Worm (Caenorhabditis elegans): ENCODE data around the gene pvf-1.

Gene pvf-1

ce11 chrIII:1852126-1852717 lies 28.1 kb upstream of the pvf-1 start:
- TF ChIP-seq ama-1 (optimal IDR thresholded peaks at IDR 0.05) (no peak), ceh-36 (tag; optimal IDR thresholded peaks at IDR 0.05) (no peak), ceh-13 (GFP tag; optimal IDR thresholded peaks at IDR 0.05) (no peak)

- no peak for TF ChIP-seq hmbx-1 (tag; optimal IDR thresholded peaks at IDR 0.05)
- no peak for TF ChIP-seq B0310.2 (tag; optimal IDR thresholded peaks at IDR 0.05)
- TF ChIP-seq scrt-1 (GFP tag; IDR thresholded peaks at IDR 0.05): no peak
- no peak for TF ChIP-seq tra-4 (tag; optimal IDR thresholded peaks at IDR 0.05)
Measured at ce11 chrIII:1848747-1849146, 24.6 kb upstream of the pvf-1 start, which contains the start of gene pqn-82. Gene pqn-82, plus strand, starts transcription at chrIII:1849047.

ce11 chrIII:1833984-1834563 lies 10.0 kb upstream of the pvf-1 start, which contains the start of gene rexd-1:
Gene rexd-1, plus strand, starts transcription at chrIII:1834513.
- no peak for TF ChIP-seq ceh-36 (tag; optimal IDR thresholded peaks at IDR 0.05)
- TF ChIP-seq pes-1 (GFP tag; IDR thresholded peaks at IDR 0.05): no peak
- no peak for TF ChIP-seq hnd-1 (tag; optimal IDR thresholded peaks at IDR 0.05)
- TF ChIP-seq hmg-4 (GFP tag; optimal IDR thresholded peaks at IDR 0.05): no peak
- TF ChIP-seq sea-1 (GFP tag; conservative IDR thresholded peaks at IDR 0.05): no peak
- TF ChIP-seq flt-1 (GFP tag; IDR thresholded peaks at IDR 0.05): no peak
- TF ChIP-seq tbx-11 (GFP tag; IDR thresholded peaks at IDR 0.05): no peak
- TF ChIP-seq ama-1 (optimal IDR thresholded peaks at IDR 0.05): no peak
- no peak for TF ChIP-seq F13C5.2 (tag; optimal IDR thresholded peaks at IDR 0.05)
- no peak for TF ChIP-seq tbx-37 (GFP tag; conservative IDR thresholded peaks at IDR 0.05)
- no peak for TF ChIP-seq ets-7 (tag; optimal IDR thresholded peaks at IDR 0.05)
- TF ChIP-seq scrt-1 (GFP tag; IDR thresholded peaks at IDR 0.05): no peak
- TF ChIP-seq B0310.2 (tag; optimal IDR thresholded peaks at IDR 0.05): no peak
- TF ChIP-seq tra-4 (tag; optimal IDR thresholded peaks at IDR 0.05): no peak
- TF ChIP-seq ceh-13 (GFP tag; optimal IDR thresholded peaks at IDR 0.05): no peak

- TF ChIP-seq tbx-11 (GFP tag; IDR thresholded peaks at IDR 0.05) (no peak), ceh-13 (GFP tag; optimal IDR thresholded peaks at IDR 0.05) (no peak), hnd-1 (tag; optimal IDR thresholded peaks at IDR 0.05) (no peak), aly-1 (tag; optimal IDR thresholded peaks at IDR 0.05) (no peak), B0310.2 (tag; optimal IDR thresholded peaks at IDR 0.05) (no peak)
Measured at ce11 chrIII:1832453-1832852, 8.3 kb upstream of the pvf-1 start.

- TF ChIP-seq ets-7 (tag; optimal IDR thresholded peaks at IDR 0.05) (no peak), ceh-36 (tag; optimal IDR thresholded peaks at IDR 0.05) (no peak), sea-1 (GFP tag; conservative IDR thresholded peaks at IDR 0.05) (no peak), tbx-11 (GFP tag; IDR thresholded peaks at IDR 0.05) (no peak), tra-4 (tag; optimal IDR thresholded peaks at IDR 0.05) (no peak), ceh-13 (GFP tag; optimal IDR thresholded peaks at IDR 0.05) (no peak), scrt-1 (GFP tag; IDR thresholded peaks at IDR 0.05) (no peak), pes-1 (GFP tag; IDR thresholded peaks at IDR 0.05) (no peak), tbx-37 (GFP tag; conservative IDR thresholded peaks at IDR 0.05) (no peak), F13C5.2 (tag; optimal IDR thresholded peaks at IDR 0.05) (no peak), aly-1 (tag; optimal IDR thresholded peaks at IDR 0.05) (no peak), hmg-4 (GFP tag; optimal IDR thresholded peaks at IDR 0.05) (no peak), hnd-1 (tag; optimal IDR thresholded peaks at IDR 0.05) (no peak)
Measured at ce11 chrIII:1831104-1831503, 7.0 kb upstream of the pvf-1 start.

- no peak for TF ChIP-seq tra-4 (tag; optimal IDR thresholded peaks at IDR 0.05)
- TF ChIP-seq pes-1 (GFP tag; IDR thresholded peaks at IDR 0.05): no peak
- TF ChIP-seq ama-1 (optimal IDR thresholded peaks at IDR 0.05): no peak
- no peak for TF ChIP-seq aly-1 (tag; optimal IDR thresholded peaks at IDR 0.05)
- TF ChIP-seq B0310.2 (tag; optimal IDR thresholded peaks at IDR 0.05): no peak
- TF ChIP-seq ceh-36 (tag; optimal IDR thresholded peaks at IDR 0.05): no peak
- no peak for TF ChIP-seq scrt-1 (GFP tag; IDR thresholded peaks at IDR 0.05)
- TF ChIP-seq tbx-11 (GFP tag; IDR thresholded peaks at IDR 0.05): no peak
- TF ChIP-seq tbx-37 (GFP tag; conservative IDR thresholded peaks at IDR 0.05): no peak
- no peak for TF ChIP-seq hmbx-1 (tag; optimal IDR thresholded peaks at IDR 0.05)
- no peak for TF ChIP-seq ceh-13 (GFP tag; optimal IDR thresholded peaks at IDR 0.05)
- no peak for TF ChIP-seq flt-1 (GFP tag; IDR thresholded peaks at IDR 0.05)
- no peak for TF ChIP-seq hnd-1 (tag; optimal IDR thresholded peaks at IDR 0.05)
- TF ChIP-seq ets-7 (tag; optimal IDR thresholded peaks at IDR 0.05): no peak
- TF ChIP-seq F13C5.2 (tag; optimal IDR thresholded peaks at IDR 0.05): no peak
- TF ChIP-seq sea-1 (GFP tag; conservative IDR thresholded peaks at IDR 0.05): no peak
- no peak for TF ChIP-seq hmg-4 (GFP tag; optimal IDR thresholded peaks at IDR 0.05)
Measured at ce11 chrIII:1819049-1819597, 5.0 kb downstream of the pvf-1 start.

- TF ChIP-seq hmg-4 (GFP tag; optimal IDR thresholded peaks at IDR 0.05): no peak
- TF ChIP-seq ceh-13 (GFP tag; optimal IDR thresholded peaks at IDR 0.05): no peak
- no peak for TF ChIP-seq ama-1 (optimal IDR thresholded peaks at IDR 0.05)
- no peak for TF ChIP-seq tbx-37 (GFP tag; conservative IDR thresholded peaks at IDR 0.05)
- TF ChIP-seq F13C5.2 (tag; optimal IDR thresholded peaks at IDR 0.05): no peak
- no peak for TF ChIP-seq ets-7 (tag; optimal IDR thresholded peaks at IDR 0.05)
- TF ChIP-seq flt-1 (GFP tag; IDR thresholded peaks at IDR 0.05): no peak
- no peak for TF ChIP-seq aly-1 (tag; optimal IDR thresholded peaks at IDR 0.05)
- no peak for TF ChIP-seq hmbx-1 (tag; optimal IDR thresholded peaks at IDR 0.05)
- TF ChIP-seq tbx-11 (GFP tag; IDR thresholded peaks at IDR 0.05): no peak
- TF ChIP-seq hnd-1 (tag; optimal IDR thresholded peaks at IDR 0.05): no peak
- TF ChIP-seq ceh-36 (tag; optimal IDR thresholded peaks at IDR 0.05): no peak
- no peak for TF ChIP-seq B0310.2 (tag; optimal IDR thresholded peaks at IDR 0.05)
- TF ChIP-seq scrt-1 (GFP tag; IDR thresholded peaks at IDR 0.05): no peak
- TF ChIP-seq pes-1 (GFP tag; IDR thresholded peaks at IDR 0.05): no peak
Measured at ce11 chrIII:1818001-1818655, 6.0 kb downstream of the pvf-1 start, which contains the start of gene clp-4. Gene clp-4, minus strand, starts transcription at chrIII:1818323.

All from whole organism, early embryonic.